Fruit fly (Drosophila melanogaster) S2 (cell line): ENCODE results near the gene app.

Experiments used
- CG8478 ChIP-seq: fragments of >200 bp; optimal IDR thresholded peaks from 2 replicates; lab custom pipeline; 2018
- CTCF ChIP-seq, 2 experiments: fragments of >200 bp; optimal IDR thresholded peaks; 2 replicates each; lab custom pipeline; 2018

dm6 chr3L:12267332-12267914 is 782 bp upstream of the app start, which contains the start of gene CG32100:
- TF ChIP-seq CG8478: no peak
- no peak for TF ChIP-seq CTCF (optimal IDR thresholded peaks at IDR 0.05; lab: Kevin White, UChicago)
